Worm (Caenorhabditis elegans) whole organism, late embryonic: ENCODE results near the gene zif-1.

Experiments
- C08G9.2 ChIP-seq: sonication (generic microtip); optimal IDR thresholded peaks from 2 replicates; lab custom pipeline; 2016; ENCODE audit warnings: mild to moderate bottlenecking, missing genetic modification characterization, moderate library complexity, missing compliant biosample characterization
- C38D4.7 ChIP-seq: fragments of 200-800 bp; sonication (Bioruptor generic); optimal IDR thresholded peaks from 2 replicates; lab custom pipeline; 2018; ENCODE audit warnings: mild to moderate bottlenecking, missing genetic modification characterization, moderate library complexity, missing compliant biosample characterization
- F13H6.1 ChIP-seq: sonication (generic microtip); optimal IDR thresholded peaks from 2 replicates; lab custom pipeline; 2016; ENCODE audit warnings: missing genetic modification characterization, missing compliant biosample characterization
- K02D7.2 ChIP-seq: sonication (generic microtip); optimal IDR thresholded peaks from 2 replicates; lab custom pipeline; 2017; ENCODE audit warnings: mild to moderate bottlenecking, missing genetic modification characterization, missing compliant biosample characterization
- K09A11.1 ChIP-seq: sonication (generic microtip); optimal IDR thresholded peaks from 2 replicates; lab custom pipeline; 2017; ENCODE audit warnings: antibody characterized with exemption, mild to moderate bottlenecking, missing genetic modification characterization, missing compliant biosample characterization; ENCODE audit not compliant: insufficient read depth
- T23F11.4 ChIP-seq: fragments of 200-800 bp; sonication (Bioruptor generic); optimal IDR thresholded peaks from 2 replicates; lab custom pipeline; 2018; ENCODE audit warnings: mild to moderate bottlenecking, missing genetic modification characterization, missing compliant biosample characterization
- Y22D7AL.16 ChIP-seq: sonication (generic microtip); optimal IDR thresholded peaks from 2 replicates; lab custom pipeline; 2016; ENCODE audit warnings: missing genetic modification characterization, missing compliant biosample characterization
- ahr-1 ChIP-seq: sonication (generic microtip); optimal IDR thresholded peaks from 2 replicates; lab custom pipeline; 2016; ENCODE audit warnings: missing genetic modification characterization, missing compliant biosample characterization
- ama-1 ChIP-seq: fragments of 150-350 bp; optimal IDR thresholded peaks from 2 replicates; lab custom pipeline; 2014
- ceh-14 ChIP-seq: sonication (generic microtip); optimal IDR thresholded peaks from 2 replicates; lab custom pipeline; 2016; ENCODE audit warnings: missing genotype, missing genetic modification characterization, missing compliant biosample characterization
- ceh-22 ChIP-seq: sonication (generic microtip); optimal IDR thresholded peaks from 2 replicates; lab custom pipeline; 2017; ENCODE audit warnings: missing biosample characterization, missing genetic modification characterization
- ceh-31 ChIP-seq: sonication (generic microtip); optimal IDR thresholded peaks from 2 replicates; lab custom pipeline; 2016; ENCODE audit warnings: missing genetic modification characterization, missing compliant biosample characterization
- ceh-34 ChIP-seq: sonication (generic microtip); optimal IDR thresholded peaks from 2 replicates; lab custom pipeline; 2016; ENCODE audit warnings: mild to moderate bottlenecking, missing genetic modification characterization, missing compliant biosample characterization
- ceh-6 ChIP-seq: fragments of 200-800 bp; sonication (Bioruptor generic); optimal IDR thresholded peaks from 2 replicates; lab custom pipeline; 2018; ENCODE audit warnings: mild to moderate bottlenecking, missing genetic modification characterization, missing compliant biosample characterization
- che-1 ChIP-seq: sonication (generic microtip); optimal IDR thresholded peaks from 2 replicates; lab custom pipeline; 2016; ENCODE audit warnings: mild to moderate bottlenecking, missing genetic modification characterization, missing compliant biosample characterization
- eyg-1 ChIP-seq: sonication (generic microtip); optimal IDR thresholded peaks from 2 replicates; lab custom pipeline; 2016; ENCODE audit warnings: missing genotype, missing genetic modification characterization, missing compliant biosample characterization
- fax-1 ChIP-seq: sonication (generic microtip); optimal IDR thresholded peaks from 2 replicates; lab custom pipeline; 2016; ENCODE audit warnings: missing genotype, missing genetic modification characterization, missing compliant biosample characterization
- fkh-6 ChIP-seq: sonication (generic microtip); optimal IDR thresholded peaks from 2 replicates; lab custom pipeline; 2016; ENCODE audit warnings: missing genetic modification characterization, missing compliant biosample characterization
- hlh-8 ChIP-seq: sonication (generic microtip); optimal IDR thresholded peaks from 2 replicates; lab custom pipeline; 2016; ENCODE audit warnings: missing genotype, missing genetic modification characterization, missing compliant biosample characterization
- lim-6 ChIP-seq: sonication (generic microtip); optimal IDR thresholded peaks from 2 replicates; lab custom pipeline; 2016; ENCODE audit warnings: missing genetic modification characterization, missing compliant biosample characterization
- nfya-1 ChIP-seq: sonication (generic microtip); optimal IDR thresholded peaks from 2 replicates; lab custom pipeline; 2017; ENCODE audit warnings: missing genetic modification characterization, mild to moderate bottlenecking, missing compliant biosample characterization, antibody characterized with exemption, moderate library complexity
- npax-4 ChIP-seq: sonication (generic microtip); optimal IDR thresholded peaks from 2 replicates; lab custom pipeline; 2016; ENCODE audit warnings: missing genetic modification characterization, missing compliant biosample characterization
- odd-2 ChIP-seq: sonication (generic microtip); optimal IDR thresholded peaks from 2 replicates; lab custom pipeline; 2017; ENCODE audit warnings: antibody characterized with exemption, mild to moderate bottlenecking, missing genetic modification characterization, missing compliant biosample characterization
- pax-1 ChIP-seq: fragments of 150-350 bp; optimal IDR thresholded peaks from 2 replicates; lab custom pipeline; 2014; ENCODE audit warnings: missing biosample characterization, missing genetic modification characterization
- pha-2 ChIP-seq: sonication (generic microtip); optimal IDR thresholded peaks from 2 replicates; lab custom pipeline; 2017; ENCODE audit warnings: mild to moderate bottlenecking, missing genetic modification characterization, missing compliant biosample characterization
- pha-4 ChIP-seq: fragments of 150-350 bp; optimal IDR thresholded peaks from 2 replicates; lab custom pipeline; 2018; ENCODE audit warnings: missing biosample characterization, missing genetic modification reagents, missing genetic modification characterization
- pqm-1 ChIP-seq: sonication (generic microtip); optimal IDR thresholded peaks from 2 replicates; lab custom pipeline; 2016; ENCODE audit warnings: missing genetic modification characterization, missing compliant biosample characterization
- pros-1 ChIP-seq: fragments of 150-350 bp; optimal IDR thresholded peaks from 2 replicates; lab custom pipeline; 2014; ENCODE audit warnings: missing biosample characterization, missing genetic modification reagents, missing genetic modification characterization
- ref-2 ChIP-seq: sonication (generic microtip); optimal IDR thresholded peaks from 2 replicates; lab custom pipeline; 2016; ENCODE audit warnings: missing genetic modification characterization, missing compliant biosample characterization
- rnt-1 ChIP-seq: sonication (generic microtip); optimal IDR thresholded peaks from 2 replicates; lab custom pipeline; 2016; ENCODE audit warnings: missing genetic modification characterization, missing compliant biosample characterization
- sdc-2 ChIP-seq: sonication (generic microtip); optimal IDR thresholded peaks from 2 replicates; lab custom pipeline; 2016; ENCODE audit warnings: missing genotype, missing genetic modification characterization, missing compliant biosample characterization
- sox-2 ChIP-seq: fragments of 200-800 bp; sonication (Bioruptor generic); IDR thresholded peaks from 2 replicates; pipeline ENCODE4 v1.3.6; 2022; ENCODE audit warnings: missing genetic modification reagents, missing genetic modification characterization, missing compliant biosample characterization
- sox-4 ChIP-seq: sonication (generic microtip); optimal IDR thresholded peaks from 2 replicates; lab custom pipeline; 2017; ENCODE audit warnings: mild to moderate bottlenecking, missing genetic modification characterization, inconsistent platforms, missing compliant biosample characterization
- syd-9 ChIP-seq: sonication (generic microtip); optimal IDR thresholded peaks from 2 replicates; lab custom pipeline; 2016; ENCODE audit warnings: mild to moderate bottlenecking, missing genetic modification characterization, moderate library complexity, missing compliant biosample characterization
- tbx-2 ChIP-seq: sonication (generic microtip); optimal IDR thresholded peaks from 2 replicates; lab custom pipeline; 2016; ENCODE audit warnings: missing genetic modification characterization, missing compliant biosample characterization
- tbx-7 ChIP-seq: sonication (generic microtip); optimal IDR thresholded peaks from 2 replicates; lab custom pipeline; 2016; ENCODE audit warnings: missing genotype, missing genetic modification characterization, missing compliant biosample characterization
- ttx-3 ChIP-seq: sonication (generic microtip); optimal IDR thresholded peaks from 2 replicates; lab custom pipeline; 2016; ENCODE audit warnings: missing genetic modification reagents, missing genetic modification characterization, missing compliant biosample characterization
- unc-3 ChIP-seq, 2 experiments: fragments of 200-800 bp in 1 of 2; sonication (Bioruptor generic) in 1 of 2; sonication (generic microtip) in 1 of 2; conservative IDR thresholded peaks in 1 of 2; optimal IDR thresholded peaks in 1 of 2; 2 replicates each; pipeline versions ENCODE4 v1.3.6 to Lab custom; 2016 to 2022; ENCODE audit warnings: missing compliant biosample characterization in 2 of 2, missing genetic modification characterization in 2 of 2, missing genetic modification reagents in 1 of 2
- unc-42 ChIP-seq: sonication (generic microtip); optimal IDR thresholded peaks from 2 replicates; lab custom pipeline; 2016; ENCODE audit warnings: missing genotype, missing genetic modification characterization, missing compliant biosample characterization
- unc-55 ChIP-seq: sonication (generic microtip); optimal IDR thresholded peaks from 2 replicates; lab custom pipeline; 2017; ENCODE audit warnings: missing biosample characterization, missing genetic modification reagents, missing genetic modification characterization
- unc-86 ChIP-seq: sonication (generic microtip); optimal IDR thresholded peaks from 2 replicates; lab custom pipeline; 2016; ENCODE audit warnings: missing genetic modification characterization, missing compliant biosample characterization
- ztf-16 ChIP-seq: sonication (generic microtip); optimal IDR thresholded peaks from 2 replicates; lab custom pipeline; 2017; ENCODE audit warnings: missing genetic modification characterization, missing compliant biosample characterization

The zif-1 gene

DNA sequence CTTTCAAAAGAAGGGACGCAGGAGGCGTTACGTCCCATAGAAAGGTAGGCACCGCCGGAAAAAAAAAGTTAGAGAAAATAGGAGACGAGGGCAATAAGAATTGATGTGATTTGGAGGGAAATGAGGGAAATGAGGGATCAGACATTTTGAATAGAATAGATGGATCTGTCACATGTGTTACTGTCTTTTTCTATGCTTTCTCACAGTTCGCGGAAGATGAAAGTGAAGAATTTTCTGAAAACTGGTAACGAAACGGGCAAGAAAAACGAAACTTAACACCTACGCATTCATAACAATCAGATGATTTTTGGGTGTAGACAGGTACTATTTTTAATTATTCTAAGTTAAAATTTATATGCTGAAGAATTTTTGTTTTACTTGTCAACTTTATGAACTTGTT lies 35.1 kb downstream of the zif-1 start, which contains the start of gene R107.9:
Gene R107.9 (plus strand): TSS at position 301 of the 400 bp plus-strand sequence.
- TF ChIP-seq C08G9.2 (tag; lab: Kevin White, UChicago) (no peak), pha-4 (tag; lab: Kevin White, UChicago) (no peak), tbx-2 (tag; lab: Kevin White, UChicago) (no peak), eyg-1 (no peak), fkh-6 (no peak), nfya-1 (tag; lab: Kevin White, UChicago) (no peak), ceh-34 (tag; lab: Kevin White, UChicago) (no peak), syd-9 (no peak), pha-2 (no peak), C38D4.7 (GFP tag; lab: Kevin White, UChicago) (no peak), hlh-8 (tag; lab: Kevin White, UChicago) (no peak), Y22D7AL.16 (no peak), sox-2 (GFP tag; lab: Robert Waterston, UW) (no peak), ttx-3 (no peak), ceh-14 (tag; lab: Kevin White, UChicago) (no peak), sox-4 (tag; lab: Kevin White, UChicago) (no peak), pqm-1 (tag; lab: Kevin White, UChicago) (no peak), ceh-6 (no peak), F13H6.1 (tag; lab: Kevin White, UChicago) (no peak)

DNA sequence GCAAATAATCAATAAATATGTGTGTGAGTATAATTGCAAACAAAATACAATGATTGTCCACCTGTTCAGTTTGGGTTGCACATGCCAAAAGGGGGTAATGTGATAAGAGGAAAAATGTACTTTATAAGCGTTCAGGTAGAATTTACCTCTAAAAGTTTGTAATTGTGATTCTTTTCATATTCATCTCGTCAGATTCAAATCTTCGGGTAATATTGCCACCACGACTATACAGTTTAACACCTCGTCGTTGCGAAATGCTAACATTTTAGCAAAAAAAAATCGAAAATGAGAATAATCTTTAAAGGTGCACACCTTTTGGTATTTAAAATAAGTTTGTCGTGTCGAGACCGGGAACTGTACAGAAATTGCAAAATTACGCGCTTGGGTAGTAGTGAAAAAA lies 40.6 kb downstream of the zif-1 start, which contains the start of gene nac-2:
Gene nac-2 (minus strand): TSS at position 101 of the 400 bp plus-strand sequence.
- no peak for TF ChIP-seq ztf-16 (tag; lab: Kevin White, UChicago)

DNA sequence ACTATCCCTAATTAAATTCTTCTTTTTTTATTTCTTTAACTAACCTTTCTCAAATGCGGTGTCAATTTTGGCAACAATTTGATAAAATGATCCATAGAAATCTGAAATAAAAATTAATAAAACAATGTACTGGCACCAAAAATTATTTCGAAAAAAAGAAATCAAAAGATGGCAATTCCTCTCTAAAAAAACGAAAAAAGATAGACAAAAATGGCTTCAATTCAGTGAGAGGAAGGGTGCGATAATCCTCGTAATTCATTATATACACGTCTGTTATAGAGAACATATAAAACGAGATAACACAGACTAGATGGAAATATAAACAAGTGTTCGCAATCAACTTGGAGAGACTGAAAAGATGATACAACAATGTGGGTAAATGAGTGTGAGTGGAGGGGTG lies 43.3 kb downstream of the zif-1 start, which contains the start of gene R107.2:
Gene R107.2 (minus strand): TSS at position 101 of the 400 bp plus-strand sequence.
- TF ChIP-seq ceh-34 (tag; lab: Kevin White, UChicago) (no peak), fax-1 (tag; lab: Kevin White, UChicago) (no peak), ref-2 (tag; lab: Kevin White, UChicago) (no peak), rnt-1 (tag; lab: Kevin White, UChicago) (no peak), ttx-3 (no peak)

DNA sequence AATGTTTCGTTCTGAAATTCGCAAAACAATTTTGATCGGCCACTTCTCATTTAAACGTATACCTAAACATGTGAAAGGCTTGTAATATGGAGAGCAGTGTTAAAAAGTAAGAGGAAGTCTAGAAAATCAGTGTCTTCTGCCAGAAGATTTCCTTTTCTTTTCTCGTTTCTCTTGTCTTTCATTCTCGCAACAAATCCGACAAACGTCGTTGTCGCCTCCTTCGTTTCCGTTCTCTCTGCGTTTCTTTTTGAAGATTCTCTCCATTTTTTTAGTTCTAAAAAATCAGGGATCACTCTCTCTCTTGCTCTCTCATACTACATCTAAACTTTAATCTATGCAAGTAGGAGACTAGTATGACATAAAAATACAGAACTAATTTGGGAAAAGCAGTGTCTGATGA lies 44.7 kb downstream of the zif-1 start:
- TF ChIP-seq tbx-2 (tag; lab: Kevin White, UChicago) (no peak), fkh-6 (no peak), rnt-1 (tag; lab: Kevin White, UChicago) (no peak)

DNA sequence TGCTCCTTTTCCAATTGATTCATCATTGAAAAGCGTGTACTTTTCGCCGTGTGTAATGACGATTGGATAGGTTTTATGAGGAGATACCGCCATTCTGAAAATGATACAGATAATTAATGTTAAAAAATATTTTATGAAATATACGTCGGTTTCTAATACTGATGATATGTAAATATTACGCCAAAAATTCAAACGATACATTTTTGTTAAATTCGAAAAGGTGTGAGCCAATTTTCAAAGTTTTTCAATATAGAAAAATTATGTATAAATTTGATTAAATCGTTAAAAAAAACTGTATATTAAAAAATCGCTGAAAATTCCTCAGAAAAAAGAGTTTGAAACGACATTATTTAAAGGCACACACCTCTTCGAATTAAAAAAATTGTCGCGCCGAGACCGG lies 48.0 kb downstream of the zif-1 start, which contains the start of gene ikke-1:
Gene ikke-1 (minus strand): TSS at position 101 of the 400 bp plus-strand sequence.
- no peak for TF ChIP-seq sdc-2 (tag; lab: Kevin White, UChicago)
- TF ChIP-seq, all 69 proteins: peak for 0

DNA sequence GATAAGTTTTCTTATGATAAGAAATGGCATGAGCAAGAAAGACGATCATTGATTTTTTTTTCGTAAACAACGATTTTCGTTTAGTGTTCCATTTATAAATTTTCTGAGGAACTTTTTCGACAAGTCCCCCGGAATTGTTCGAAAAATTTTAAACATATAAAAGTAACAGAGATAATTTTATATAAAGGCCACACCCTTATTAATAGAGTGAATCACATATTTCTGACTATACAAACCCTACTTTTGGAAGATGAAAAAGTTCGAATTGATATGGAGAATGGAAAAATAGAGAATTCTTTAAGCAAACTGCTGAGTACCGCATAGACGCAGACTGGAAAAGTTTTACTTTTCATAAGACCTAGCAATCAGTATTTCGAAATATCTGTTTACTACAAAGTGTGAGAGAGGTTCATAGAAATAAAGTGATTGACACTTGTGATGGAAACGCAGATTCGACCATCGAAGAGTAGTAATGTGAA lies 48.6 kb downstream of the zif-1 start:
- TF ChIP-seq ceh-22 (tag; lab: Kevin White, UChicago) (no peak), rnt-1 (tag; lab: Kevin White, UChicago) (no peak), ceh-6 (no peak), ama-1 (peak; percentile 49), ceh-31 (tag; lab: Kevin White, UChicago) (no peak), nfya-1 (tag; lab: Kevin White, UChicago) (no peak), K02D7.2 (tag; lab: Kevin White, UChicago) (peak; percentile 27), pax-1 (no peak), che-1 (tag; lab: Kevin White, UChicago) (no peak), tbx-7 (tag; lab: Kevin White, UChicago) (no peak), K09A11.1 (no peak), T23F11.4 (GFP tag; lab: Kevin White, UChicago) (peak; percentile 15), odd-2 (tag; lab: Kevin White, UChicago) (no peak), unc-86 (tag; lab: Kevin White, UChicago) (no peak), lim-6 (tag; lab: Kevin White, UChicago) (no peak), unc-55 (GFP tag; lab: Kevin White, UChicago) (peak; percentile 89), sox-2 (GFP tag; lab: Robert Waterston, UW) (no peak), ahr-1 (tag; lab: Kevin White, UChicago) (no peak), unc-3 (GFP tag; conservative IDR thresholded peaks at IDR 0.05; lab: Robert Waterston, UW) (no peak), unc-3 (tag; optimal IDR thresholded peaks at IDR 0.05; lab: Kevin White, UChicago) (no peak), npax-4 (no peak), pha-2 (no peak), pros-1 (no peak), sox-4 (tag; lab: Kevin White, UChicago) (no peak), unc-42 (no peak), Y22D7AL.16 (no peak)
